Worm (Caenorhabditis elegans): ENCODE results near the gene crb-3.

The crb-3 gene

ce11 chrX:9259552-9259951, 56.0 kb downstream of the crb-3 start, which contains the start of gene F18G5.1:
Gene F18G5.1, plus strand, starts transcription at chrX:9259852.
- TF ChIP-seq hlh-13 (GFP tag; optimal IDR thresholded peaks at IDR 0.05), result no peak
- TF ChIP-seq ceh-14 (tag; optimal IDR thresholded peaks at IDR 0.05), result no peak
- TF ChIP-seq ceh-19 (GFP tag; optimal IDR thresholded peaks at IDR 0.05), result no peak
- TF ChIP-seq C08G9.2 (tag; optimal IDR thresholded peaks at IDR 0.05), result no peak
- TF ChIP-seq odd-2 (tag; optimal IDR thresholded peaks at IDR 0.05), result no peak
- no peak for TF ChIP-seq Y22D7AL.16 (tag; optimal IDR thresholded peaks at IDR 0.05)
- no peak for TF ChIP-seq unc-3 (GFP tag; conservative IDR thresholded peaks at IDR 0.05)
- no peak for TF ChIP-seq unc-3 (tag; optimal IDR thresholded peaks at IDR 0.05)

- TF ChIP-seq hlh-8 (tag; optimal IDR thresholded peaks at IDR 0.05) (no peak), syd-9 (tag; optimal IDR thresholded peaks at IDR 0.05) (no peak), ztf-16 (tag; optimal IDR thresholded peaks at IDR 0.05) (no peak), elt-2 (tag; optimal IDR thresholded peaks at IDR 0.05) (peak; percentile 5)
These were observed 58.1 kb downstream of the crb-3 start for ce11 chrX:9261626-9262189.
